Worm (Caenorhabditis elegans) whole organism, mixed stage, embryonic: ENCODE data around the gene T04A6.1.

Experiments used
- M03D4.4 ChIP-seq: sonication (generic microtip); optimal IDR thresholded peaks from 2 replicates; lab custom pipeline; 2017; ENCODE audit warnings: mild to moderate bottlenecking, missing genetic modification characterization, missing compliant biosample characterization
- bed-3 ChIP-seq: fragments of 200-800 bp; sonication (Bioruptor generic); optimal IDR thresholded peaks from 3 replicates; lab custom pipeline; 2018; ENCODE audit warnings: mild to moderate bottlenecking, missing genetic modification characterization, moderate library complexity, missing compliant biosample characterization
- blmp-1 ChIP-seq: fragments of 150-350 bp; optimal IDR thresholded peaks from 2 replicates; lab custom pipeline; 2014; ENCODE audit warnings: missing biosample characterization, missing genetic modification characterization
- ceh-39 ChIP-seq: fragments of 150-350 bp; optimal IDR thresholded peaks from 2 replicates; lab custom pipeline; 2014; ENCODE audit warnings: missing biosample characterization, missing genetic modification characterization
- ceh-43 ChIP-seq: fragments of 200-800 bp; sonication (Bioruptor generic); optimal IDR thresholded peaks from 2 replicates; lab custom pipeline; 2018; ENCODE audit warnings: mild to moderate bottlenecking, missing genetic modification characterization, moderate library complexity, missing compliant biosample characterization
- ceh-83 ChIP-seq: fragments of 200-800 bp; sonication (Bioruptor generic); optimal IDR thresholded peaks from 2 replicates; lab custom pipeline; 2018; ENCODE audit warnings: mild to moderate bottlenecking, missing genetic modification characterization, missing compliant biosample characterization
- ces-1 ChIP-seq: fragments of 150-350 bp; optimal IDR thresholded peaks from 2 replicates; lab custom pipeline; 2014; ENCODE audit warnings: missing biosample characterization, missing genetic modification reagents, missing genetic modification characterization
- cnd-1 ChIP-seq: fragments of 200-800 bp; sonication (Bioruptor generic); optimal IDR thresholded peaks from 2 replicates; lab custom pipeline; 2018; ENCODE audit warnings: mild to moderate bottlenecking, missing genetic modification characterization, missing compliant biosample characterization
- drap-1 ChIP-seq: fragments of 200-800 bp; sonication (Bioruptor generic); optimal IDR thresholded peaks from 3 replicates; lab custom pipeline; 2018; ENCODE audit warnings: mild to moderate bottlenecking, missing genetic modification characterization, missing compliant biosample characterization
- elt-1 ChIP-seq: sonication (generic microtip); optimal IDR thresholded peaks from 2 replicates; lab custom pipeline; 2017; ENCODE audit warnings: missing genetic modification characterization, mild to moderate bottlenecking, missing compliant biosample characterization, antibody characterized with exemption, moderate library complexity, borderline replicate concordance; ENCODE audit not compliant: insufficient read depth
- elt-3 ChIP-seq: fragments of 150-350 bp; optimal IDR thresholded peaks from 2 replicates; lab custom pipeline; 2014; ENCODE audit warnings: missing biosample characterization, missing genetic modification characterization
- flh-1 ChIP-seq: fragments of 200-800 bp; sonication (Bioruptor generic); optimal IDR thresholded peaks from 2 replicates; lab custom pipeline; 2018; ENCODE audit warnings: mild to moderate bottlenecking, missing genetic modification characterization, moderate library complexity, missing compliant biosample characterization
- ham-2 ChIP-seq: fragments of 200-800 bp; sonication (Bioruptor generic); optimal IDR thresholded peaks from 2 replicates; lab custom pipeline; 2018; ENCODE audit warnings: mild to moderate bottlenecking, missing genetic modification characterization, missing compliant biosample characterization
- hlh-1 ChIP-seq: fragments of 150-350 bp; optimal IDR thresholded peaks from 2 replicates; lab custom pipeline; 2014; ENCODE audit warnings: missing biosample characterization, missing genetic modification reagents, missing genetic modification characterization
- lin-13 ChIP-seq: fragments of 150-350 bp; optimal IDR thresholded peaks from 2 replicates; lab custom pipeline; 2014; ENCODE audit warnings: missing biosample characterization, missing genetic modification characterization
- lin-32 ChIP-seq: fragments of 200-800 bp; sonication (Bioruptor generic); optimal IDR thresholded peaks from 2 replicates; lab custom pipeline; 2018; ENCODE audit warnings: mild to moderate bottlenecking, missing genetic modification characterization, missing compliant biosample characterization
- lsy-2 ChIP-seq: fragments of 150-350 bp; optimal IDR thresholded peaks from 2 replicates; lab custom pipeline; 2014; ENCODE audit warnings: missing biosample characterization, missing genetic modification characterization
- mab-5 ChIP-seq: fragments of 150-350 bp; optimal IDR thresholded peaks from 2 replicates; lab custom pipeline; 2014; ENCODE audit warnings: missing biosample characterization, missing genetic modification characterization
- mep-1 ChIP-seq: fragments of 150-350 bp; optimal IDR thresholded peaks from 2 replicates; lab custom pipeline; 2017; ENCODE audit warnings: missing biosample characterization, missing genetic modification reagents, missing genetic modification characterization, inconsistent platforms
- mls-2 ChIP-seq: sonication (generic microtip); optimal IDR thresholded peaks from 2 replicates; lab custom pipeline; 2016; ENCODE audit warnings: mild to moderate bottlenecking, missing genetic modification characterization, moderate library complexity, missing compliant biosample characterization
- nhr-12 ChIP-seq: fragments of 150-350 bp; optimal IDR thresholded peaks from 2 replicates; lab custom pipeline; 2014; ENCODE audit warnings: missing biosample characterization, missing genetic modification characterization
- nhr-2 ChIP-seq: fragments of 150-350 bp; optimal IDR thresholded peaks from 2 replicates; lab custom pipeline; 2014; ENCODE audit warnings: missing biosample characterization, missing genetic modification characterization
- nhr-237 ChIP-seq: fragments of 150-350 bp; optimal IDR thresholded peaks from 2 replicates; lab custom pipeline; 2014; ENCODE audit warnings: missing biosample characterization, missing genetic modification characterization
- pha-4 ChIP-seq: fragments of 150-350 bp; optimal IDR thresholded peaks from 2 replicates; lab custom pipeline; 2018; ENCODE audit warnings: missing biosample characterization, missing genetic modification reagents, missing genetic modification characterization
- sem-2 ChIP-seq: fragments of 200-800 bp; sonication (Bioruptor generic); optimal IDR thresholded peaks from 2 replicates; lab custom pipeline; 2018; ENCODE audit warnings: mild to moderate bottlenecking, missing genetic modification characterization, missing compliant biosample characterization
- snpc-4 ChIP-seq: fragments of 150-350 bp; optimal IDR thresholded peaks from 2 replicates; lab custom pipeline; 2014; ENCODE audit warnings: missing biosample characterization, missing genetic modification characterization
- sptf-1 ChIP-seq: sonication (generic microtip); optimal IDR thresholded peaks from 2 replicates; lab custom pipeline; 2017; ENCODE audit warnings: mild to moderate bottlenecking, missing genetic modification characterization, moderate library complexity, missing compliant biosample characterization
- tbx-8 ChIP-seq: fragments of 200-800 bp; sonication (Bioruptor generic); optimal IDR thresholded peaks from 2 replicates; lab custom pipeline; 2018; ENCODE audit warnings: mild to moderate bottlenecking, missing genetic modification characterization, moderate library complexity, missing compliant biosample characterization
- unc-120 ChIP-seq: sonication (generic microtip); optimal IDR thresholded peaks from 2 replicates; lab custom pipeline; 2017; ENCODE audit warnings: missing genetic modification characterization, missing compliant biosample characterization; ENCODE audit not compliant: poor library complexity, severe bottlenecking
- unc-62 ChIP-seq: fragments of 150-350 bp; optimal IDR thresholded peaks from 2 replicates; lab custom pipeline; 2014; ENCODE audit warnings: missing biosample characterization, missing genetic modification reagents, missing genetic modification characterization
- zip-8 ChIP-seq: fragments of 150-350 bp; optimal IDR thresholded peaks from 2 replicates; lab custom pipeline; 2014; ENCODE audit warnings: missing biosample characterization, missing genetic modification characterization
- ztf-11 ChIP-seq: fragments of 150-350 bp; optimal IDR thresholded peaks from 2 replicates; lab custom pipeline; 2014; ENCODE audit warnings: missing biosample characterization, missing genetic modification characterization

T04A6.1 gene

ce11 chrIII:7572781-7573400 lies 43.4 kb upstream of the T04A6.1 start, which contains the start of the genes rpl-9 and lpd-7:
Gene rpl-9 (minus strand): TSS chrIII:7572831.
Gene lpd-7 (plus strand): TSS chrIII:7573350.
- peak; percentile 72 for TF ChIP-seq lin-13 (tag; lab: Kevin White, UChicago)
- peak; percentile 75 for TF ChIP-seq pha-4
- TF ChIP-seq ceh-43 (GFP tag; lab: Kevin White, UChicago): no peak
- peak; percentile 63 for TF ChIP-seq unc-62 (GFP tag; lab: Kevin White, UChicago)
- no peak for TF ChIP-seq bed-3 (GFP tag; lab: Kevin White, UChicago)
- peak; percentile 95 for TF ChIP-seq mep-1 (tag; lab: Kevin White, UChicago)
- TF ChIP-seq mab-5 (tag; lab: Kevin White, UChicago): peak; percentile 21
- TF ChIP-seq ces-1 (GFP tag; lab: Kevin White, UChicago): peak; percentile 49
- TF ChIP-seq lsy-2: peak; percentile 84
- no peak for TF ChIP-seq elt-1 (tag; lab: Kevin White, UChicago)
- TF ChIP-seq sptf-1: peak; percentile 32
- peak; percentile 18 for TF ChIP-seq elt-3
- peak; percentile 75 for TF ChIP-seq hlh-1 (tag; lab: Kevin White, UChicago)
- peak; percentile 28 for TF ChIP-seq ham-2 (GFP tag; lab: Kevin White, UChicago)
- peak; percentile 2 for TF ChIP-seq lin-32
- no peak for TF ChIP-seq snpc-4
- peak; percentile 33 for TF ChIP-seq ceh-39 (tag; lab: Kevin White, UChicago)
- no peak for TF ChIP-seq drap-1 (GFP tag; lab: Kevin White, UChicago)
- peak; percentile 72 for TF ChIP-seq nhr-237
- TF ChIP-seq unc-120 (tag; lab: Kevin White, UChicago): peak; percentile 61

ce11 chrIII:7579324-7579723 lies 37.0 kb upstream of the T04A6.1 start, which contains the start of gene mfsd-6:
Gene mfsd-6 (minus strand): TSS chrIII:7579411.
- TF ChIP-seq mls-2 (tag; lab: Kevin White, UChicago) (no peak), lsy-2 (no peak)

- TF ChIP-seq ces-1 (GFP tag; lab: Kevin White, UChicago) (peak; percentile 30), drap-1 (GFP tag; lab: Kevin White, UChicago) (no peak), ceh-83 (GFP tag; lab: Kevin White, UChicago) (no peak)
Measured at ce11 chrIII:7580586-7580985, 35.7 kb upstream of the T04A6.1 start.

ce11 chrIII:7582885-7583284 lies 33.4 kb upstream of the T04A6.1 start, which contains the start of gene R13A5.10:
Gene R13A5.10 (minus strand): TSS chrIII:7582985.
- no peak for TF ChIP-seq flh-1 (GFP tag; lab: Kevin White, UChicago)
- TF ChIP-seq mep-1 (tag; lab: Kevin White, UChicago): no peak
- TF ChIP-seq ceh-39 (tag; lab: Kevin White, UChicago): no peak
- no peak for TF ChIP-seq lsy-2
- no peak for TF ChIP-seq blmp-1 (tag; lab: Kevin White, UChicago)
- no peak for TF ChIP-seq ceh-43 (GFP tag; lab: Kevin White, UChicago)
- TF ChIP-seq pha-4: no peak
- TF ChIP-seq elt-3: no peak
- no peak for TF ChIP-seq unc-120 (tag; lab: Kevin White, UChicago)
- no peak for TF ChIP-seq bed-3 (GFP tag; lab: Kevin White, UChicago)
- no peak for TF ChIP-seq ham-2 (GFP tag; lab: Kevin White, UChicago)
- TF ChIP-seq lin-13 (tag; lab: Kevin White, UChicago): no peak
- no peak for TF ChIP-seq unc-62 (GFP tag; lab: Kevin White, UChicago)
- TF ChIP-seq mls-2 (tag; lab: Kevin White, UChicago): no peak
- TF ChIP-seq nhr-12: no peak
- TF ChIP-seq zip-8: no peak
- no peak for TF ChIP-seq hlh-1 (tag; lab: Kevin White, UChicago)

- TF ChIP-seq ceh-39 (tag; lab: Kevin White, UChicago): no peak
- peak; percentile 67 for TF ChIP-seq lsy-2
- peak; percentile 29 for TF ChIP-seq mep-1 (tag; lab: Kevin White, UChicago)
- TF ChIP-seq, all 35 proteins: peak for 2
Measured at ce11 chrIII:7584131-7584646, 32.1 kb upstream of the T04A6.1 start, which contains the start of gene cup-5. Gene cup-5 (plus strand): TSS chrIII:7584181.

ce11 chrIII:7588214-7588613 lies 28.1 kb upstream of the T04A6.1 start, which contains the start of gene R13A5.15:
Gene R13A5.15 (minus strand): TSS chrIII:7588314.
- TF ChIP-seq ceh-83 (GFP tag; lab: Kevin White, UChicago) (no peak), lsy-2 (no peak), M03D4.4 (tag; lab: Kevin White, UChicago) (no peak), sptf-1 (no peak), mab-5 (tag; lab: Kevin White, UChicago) (no peak), ztf-11 (tag; lab: Kevin White, UChicago) (no peak), cnd-1 (no peak), ceh-43 (GFP tag; lab: Kevin White, UChicago) (no peak), elt-3 (no peak), tbx-8 (no peak), sem-2 (GFP tag; lab: Kevin White, UChicago) (no peak), nhr-2 (tag; lab: Kevin White, UChicago) (no peak), unc-120 (tag; lab: Kevin White, UChicago) (no peak), snpc-4 (no peak), ces-1 (GFP tag; lab: Kevin White, UChicago) (no peak)
